Fruit fly (Drosophila melanogaster) whole organism, prepupa: Measurements from ENCODE around the gene CG8870.

Experiments used
- CG10669 ChIP-seq: fragments of 200-800 bp; sonication (Bioruptor generic); optimal IDR thresholded peaks from 3 replicates; lab custom pipeline; 2018; ENCODE audit warnings: missing biosample characterization, mild to moderate bottlenecking, missing genetic modification characterization, moderate library complexity
- CG11294 ChIP-seq: fragments of 200-800 bp; sonication (Bioruptor generic); IDR thresholded peaks from 2 replicates; pipeline ENCODE4 v1.3.6; 2022; ENCODE audit warnings: missing biosample characterization, missing genetic modification characterization
- CG11902 ChIP-seq: fragments of 200-800 bp; sonication (Bioruptor generic); optimal IDR thresholded peaks from 3 replicates; lab custom pipeline; 2016; ENCODE audit warnings: missing biosample characterization, missing genetic modification characterization
- CG16779 ChIP-seq: fragments of 200-800 bp; sonication (Bioruptor generic); optimal IDR thresholded peaks from 3 replicates; lab custom pipeline; 2017; ENCODE audit warnings: missing biosample characterization, mild to moderate bottlenecking, missing genetic modification characterization
- CG3032 ChIP-seq: fragments of 200-800 bp; optimal IDR thresholded peaks from 2 replicates; lab custom pipeline; 2019; ENCODE audit warnings: missing biosample characterization, mild to moderate bottlenecking, missing genetic modification characterization, moderate library complexity
- CG31627 ChIP-seq: fragments of 200-800 bp; sonication (Bioruptor generic); optimal IDR thresholded peaks from 3 replicates; lab custom pipeline; 2016; ENCODE audit warnings: missing biosample characterization, missing genetic modification characterization
- CG32006 ChIP-seq: fragments of 200-800 bp; sonication (Bioruptor generic); optimal IDR thresholded peaks from 3 replicates; lab custom pipeline; 2017; ENCODE audit warnings: missing biosample characterization, mild to moderate bottlenecking, missing genetic modification characterization
- CG34406 ChIP-seq: fragments of 200-800 bp; sonication (Bioruptor generic); optimal IDR thresholded peaks from 3 replicates; lab custom pipeline; 2016; ENCODE audit warnings: missing biosample characterization, missing genetic modification characterization
- CG4318 ChIP-seq: fragments of 200-800 bp; sonication (Bioruptor generic); optimal IDR thresholded peaks from 3 replicates; lab custom pipeline; 2017; ENCODE audit warnings: missing biosample characterization, mild to moderate bottlenecking, missing genetic modification characterization
- CG6854 ChIP-seq: fragments of 200-800 bp; sonication (Bioruptor generic); optimal IDR thresholded peaks from 2 replicates; lab custom pipeline; 2017; ENCODE audit warnings: missing biosample characterization, mild to moderate bottlenecking, missing genetic modification characterization
- CG7368 ChIP-seq: fragments of 200-800 bp; sonication (Bioruptor generic); optimal IDR thresholded peaks from 3 replicates; lab custom pipeline; 2016; ENCODE audit warnings: missing biosample characterization, missing genetic modification characterization
- CG8632 ChIP-seq: fragments of 200-800 bp; sonication (Bioruptor generic); optimal IDR thresholded peaks from 3 replicates; lab custom pipeline; 2016; ENCODE audit warnings: missing biosample characterization, missing genetic modification characterization
- Eip75B ChIP-seq: fragments of 200-800 bp; sonication (Bioruptor generic); optimal IDR thresholded peaks from 3 replicates; lab custom pipeline; 2016; ENCODE audit warnings: missing biosample characterization, missing genetic modification characterization
- Eip78C ChIP-seq: fragments of 200-800 bp; sonication (Bioruptor generic); peaks from one replicate; lab custom pipeline; 2016; ENCODE audit warnings: missing biosample characterization, missing genetic modification characterization
- Ets96B ChIP-seq: fragments of 200-800 bp; optimal IDR thresholded peaks from 2 replicates; lab custom pipeline; 2019; ENCODE audit warnings: missing biosample characterization, mild to moderate bottlenecking, missing genetic modification characterization, moderate library complexity
- Gug ChIP-seq: fragments of 200-800 bp; sonication (Bioruptor generic); IDR thresholded peaks from 2 replicates; pipeline ENCODE4 v1.3.6; 2022; ENCODE audit warnings: missing biosample characterization, missing genetic modification characterization
- Hr38 ChIP-seq: sonication (Bioruptor generic); optimal IDR thresholded peaks from 2 replicates; lab custom pipeline; 2016; ENCODE audit warnings: missing biosample characterization, missing genetic modification characterization
- Hr39 ChIP-seq: fragments of 200-800 bp; sonication (Bioruptor generic); optimal IDR thresholded peaks from 2 replicates; lab custom pipeline; 2016; ENCODE audit warnings: missing biosample characterization, missing genetic modification characterization
- Hr4 ChIP-seq: fragments of 200-800 bp; sonication (Bioruptor generic); optimal IDR thresholded peaks from 3 replicates; lab custom pipeline; 2016; ENCODE audit warnings: missing biosample characterization, missing genetic modification characterization
- Lpt ChIP-seq: fragments of 200-800 bp; sonication (Bioruptor generic); optimal IDR thresholded peaks from 3 replicates; lab custom pipeline; 2016; ENCODE audit warnings: missing biosample characterization, missing genetic modification characterization
- Met ChIP-seq: fragments of 200-800 bp; sonication (Bioruptor generic); optimal IDR thresholded peaks from 3 replicates; lab custom pipeline; 2016; ENCODE audit warnings: missing biosample characterization, missing genetic modification characterization
- OdsH ChIP-seq: fragments of 200-800 bp; sonication (Bioruptor generic); optimal IDR thresholded peaks from 3 replicates; lab custom pipeline; 2016; ENCODE audit warnings: missing biosample characterization, missing genetic modification characterization
- Smox ChIP-seq: fragments of 200-800 bp; sonication (Bioruptor generic); optimal IDR thresholded peaks from 3 replicates; lab custom pipeline; 2016; ENCODE audit warnings: missing biosample characterization, missing genetic modification characterization
- Sox102F ChIP-seq: fragments of 200-800 bp; sonication (Bioruptor generic); optimal IDR thresholded peaks from 2 replicates; lab custom pipeline; 2016; ENCODE audit warnings: missing biosample characterization, mild to moderate bottlenecking, missing genetic modification characterization
- Sox15 ChIP-seq: fragments of 200-800 bp; sonication (Bioruptor generic); optimal IDR thresholded peaks from 3 replicates; lab custom pipeline; 2016; ENCODE audit warnings: missing biosample characterization, missing genetic modification characterization
- acj6 ChIP-seq: fragments of 200-800 bp; sonication (Bioruptor generic); optimal IDR thresholded peaks from 3 replicates; lab custom pipeline; 2016; ENCODE audit warnings: missing biosample characterization, missing genetic modification characterization
- cyc ChIP-seq: fragments of 200-800 bp; sonication (Bioruptor generic); optimal IDR thresholded peaks from 3 replicates; lab custom pipeline; 2016; ENCODE audit warnings: missing biosample characterization, missing genetic modification characterization
- eg ChIP-seq: fragments of 200-800 bp; sonication (Bioruptor generic); IDR thresholded peaks from 3 replicates; pipeline ENCODE4 v1.3.6; 2022; ENCODE audit warnings: missing biosample characterization, missing genetic modification characterization
- esn ChIP-seq: fragments of 200-800 bp; sonication (Bioruptor generic); optimal IDR thresholded peaks from 2 replicates; lab custom pipeline; 2016; ENCODE audit warnings: missing biosample characterization, mild to moderate bottlenecking, missing genetic modification characterization, moderate library complexity
- fd59A ChIP-seq: fragments of 200-800 bp; sonication (Bioruptor generic); optimal IDR thresholded peaks from 2 replicates; lab custom pipeline; 2017; ENCODE audit warnings: missing biosample characterization, mild to moderate bottlenecking, missing genetic modification characterization, missing genetic modification reagents
- fd85E ChIP-seq: fragments of 200-800 bp; sonication (Bioruptor generic); optimal IDR thresholded peaks from 3 replicates; lab custom pipeline; 2016; ENCODE audit warnings: missing biosample characterization, missing genetic modification characterization
- fkh ChIP-seq: fragments of 200-800 bp; sonication (Bioruptor generic); optimal IDR thresholded peaks from 3 replicates; lab custom pipeline; 2017; ENCODE audit warnings: missing biosample characterization, mild to moderate bottlenecking, missing genetic modification characterization, moderate library complexity
- lz ChIP-seq: fragments of 200-800 bp; sonication (Bioruptor generic); optimal IDR thresholded peaks from 3 replicates; lab custom pipeline; 2016; ENCODE audit warnings: missing biosample characterization, missing genetic modification characterization
- net ChIP-seq: fragments of 200-800 bp; sonication (Bioruptor generic); optimal IDR thresholded peaks from 3 replicates; lab custom pipeline; 2016; ENCODE audit warnings: missing biosample characterization, missing genetic modification characterization
- salr ChIP-seq, 2 experiments: fragments of 200-800 bp; sonication (Bioruptor generic); optimal IDR thresholded peaks; 3 replicates each; lab custom pipeline; 2016 to 2018; ENCODE audit warnings: missing biosample characterization in 2 of 2, missing genetic modification characterization in 2 of 2, mild to moderate bottlenecking in 1 of 2
- spab ChIP-seq: fragments of 200-800 bp; sonication (Bioruptor generic); optimal IDR thresholded peaks from 2 replicates; lab custom pipeline; 2017; ENCODE audit warnings: missing biosample characterization, mild to moderate bottlenecking, missing genetic modification characterization, missing genetic modification reagents
- ss ChIP-seq, 2 experiments: fragments of 200-800 bp; sonication (Bioruptor generic); optimal IDR thresholded peaks; 2 replicates in 1 of 2; 3 replicates in 1 of 2; lab custom pipeline; 2017 to 2018; ENCODE audit warnings: mild to moderate bottlenecking in 2 of 2, missing biosample characterization in 2 of 2, missing genetic modification characterization in 2 of 2, moderate library complexity in 1 of 2
- svp ChIP-seq: fragments of 200-800 bp; sonication (Bioruptor generic); peaks from one replicate; lab custom pipeline; 2016; ENCODE audit warnings: missing biosample characterization, missing genetic modification characterization
- topi ChIP-seq: fragments of 200-800 bp; sonication (Bioruptor generic); optimal IDR thresholded peaks from 3 replicates; lab custom pipeline; 2016; ENCODE audit warnings: missing biosample characterization, missing genetic modification characterization
- vri ChIP-seq: fragments of 200-800 bp; sonication (Bioruptor generic); optimal IDR thresholded peaks from 3 replicates; lab custom pipeline; 2016; ENCODE audit warnings: missing biosample characterization, mild to moderate bottlenecking, missing genetic modification characterization

Gene CG8870

dm6 chr3R:13364175-13365174 lies 15.2 kb upstream of the CG8870 start, which contains the start of gene Dic1 (continued):
- peak; percentile 98 for TF ChIP-seq CG4318 (GFP tag; lab: Kevin White, UChicago)
- peak; percentile 93 for TF ChIP-seq CG16779 (tag; lab: Kevin White, UChicago)
- TF ChIP-seq Hr39 (GFP tag; lab: Kevin White, UChicago) = peak; percentile 96
- TF ChIP-seq cyc (GFP tag; lab: Kevin White, UChicago) = peak; percentile 96
- peak; percentile 99 for TF ChIP-seq esn (GFP tag; lab: Kevin White, UChicago)
- TF ChIP-seq Met (GFP tag; lab: Kevin White, UChicago) = peak; percentile 97
- TF ChIP-seq topi (GFP tag; lab: Kevin White, UChicago) = peak; percentile 98
- peak; percentile 97 for TF ChIP-seq Smox
- peak; percentile 97 for TF ChIP-seq spab (GFP tag; lab: Kevin White, UChicago)
- peak; percentile 97 for TF ChIP-seq net (GFP tag; lab: Kevin White, UChicago)
- peak; percentile 78 to 98 for TF ChIP-seq salr (GFP tag; optimal IDR thresholded peaks at IDR 0.05; lab: Kevin White, UChicago)

- TF ChIP-seq acj6 (GFP tag; lab: Kevin White, UChicago) = peak; percentile 9
- TF ChIP-seq Eip78C (GFP tag; lab: Kevin White, UChicago) = peak; percentile 48
- TF ChIP-seq vri (GFP tag; lab: Kevin White, UChicago) = peak; percentile 45
- no peak for TF ChIP-seq net (GFP tag; lab: Kevin White, UChicago)
- no peak for TF ChIP-seq Ets96B (tag; lab: Kevin White, UChicago)
- peak; percentile 68 for TF ChIP-seq fkh
- TF ChIP-seq CG8632 (GFP tag; lab: Kevin White, UChicago) = peak; percentile 6
- peak; percentile 23 for TF ChIP-seq CG34406 (GFP tag; lab: Kevin White, UChicago)
- TF ChIP-seq topi (GFP tag; lab: Kevin White, UChicago) = peak; percentile 20
- no peak for TF ChIP-seq CG6854
- TF ChIP-seq spab (GFP tag; lab: Kevin White, UChicago) = no peak
- peak; percentile 2 for TF ChIP-seq Hr4
- TF ChIP-seq Sox102F (GFP tag; lab: Kevin White, UChicago) = no peak
- peak; percentile 5 for TF ChIP-seq OdsH (GFP tag; lab: Kevin White, UChicago)
- peak; percentile 51 for TF ChIP-seq CG32006 (GFP tag; lab: Kevin White, UChicago)
- no peak for TF ChIP-seq CG31627 (GFP tag; lab: Kevin White, UChicago)
- TF ChIP-seq esn (GFP tag; lab: Kevin White, UChicago) = peak; percentile 7
- TF ChIP-seq, all 60 proteins: peak for 11
These were observed 13.8 kb upstream of the CG8870 start for dm6 chr3R:13365665-13366414.

- TF ChIP-seq CG11294 = peak; percentile 29; the same call in 1 of the 2 replicates
- peak; percentile 94 for TF ChIP-seq svp (GFP tag; lab: Kevin White, UChicago)
- TF ChIP-seq Hr38 (GFP tag; lab: Kevin White, UChicago) = no peak
- TF ChIP-seq Sox102F (GFP tag; lab: Kevin White, UChicago) = peak; percentile 79
- peak; percentile 70 for TF ChIP-seq CG7368 (GFP tag; lab: Kevin White, UChicago)
- TF ChIP-seq CG16779 (tag; lab: Kevin White, UChicago) = peak; percentile 21
- peak; percentile 88 for TF ChIP-seq lz (GFP tag; lab: Kevin White, UChicago)
- peak; percentile 72 for TF ChIP-seq fd59A (GFP tag; lab: Kevin White, UChicago)
- peak; percentile 82 for TF ChIP-seq CG34406 (GFP tag; lab: Kevin White, UChicago)
- peak; percentile 90 for TF ChIP-seq CG31627 (GFP tag; lab: Kevin White, UChicago)
- TF ChIP-seq salr (GFP tag; optimal IDR thresholded peaks at IDR 0.05; lab: Kevin White, UChicago) = peak in 1 of 2 experiments; percentile 93
- TF ChIP-seq Sox15 (GFP tag; lab: Kevin White, UChicago) = peak; percentile 86
- TF ChIP-seq CG11902 (GFP tag; lab: Kevin White, UChicago) = peak; percentile 75
- peak; percentile 90 for TF ChIP-seq Eip75B (GFP tag; lab: Kevin White, UChicago)
- TF ChIP-seq fd85E (GFP tag; lab: Kevin White, UChicago) = no peak
- TF ChIP-seq CG10669 (GFP tag; lab: Kevin White, UChicago) = peak; percentile 78
- peak; percentile 84 for TF ChIP-seq cyc (GFP tag; lab: Kevin White, UChicago)
- TF ChIP-seq ss (GFP tag; optimal IDR thresholded peaks at IDR 0.05; lab: Kevin White, UChicago) = peak in 1 of 2 experiments; percentile 73
- peak; percentile 74 for TF ChIP-seq Lpt (GFP tag; lab: Kevin White, UChicago)
- peak; percentile 66 for TF ChIP-seq CG3032 (tag; lab: Kevin White, UChicago)
- TF ChIP-seq Gug = peak; percentile 60
- TF ChIP-seq eg (GFP tag; lab: Robert Waterston, UW) = peak; percentile 81
- TF ChIP-seq CG6854 = peak; percentile 31
- TF ChIP-seq esn (GFP tag; lab: Kevin White, UChicago) = peak; percentile 94
These were observed 12.8 kb upstream of the CG8870 start, which contains the start of gene Elp6 for dm6 chr3R:13366561-13367518. Gene Elp6, minus strand, starts transcription at chr3R:13366910.
